Fruit fly (Drosophila melanogaster) whole organism, embryonic: ENCODE measurements around the gene Hsp83.

ENCODE experiments used
- BtbVII ChIP-seq: fragments of 200-800 bp; sonication (Bioruptor generic); optimal IDR thresholded peaks from 3 replicates; lab custom pipeline; 2017; ENCODE audit warnings: missing biosample characterization, mild to moderate bottlenecking, missing genetic modification characterization
- CG10321 ChIP-seq: fragments of 200-800 bp; sonication (Bioruptor generic); IDR thresholded peaks from 2 replicates; pipeline ENCODE4 v1.3.6; 2022; ENCODE audit warnings: missing biosample characterization, missing genetic modification characterization
- CG10543 ChIP-seq: fragments of 200-800 bp; sonication (Bioruptor generic); optimal IDR thresholded peaks from 3 replicates; lab custom pipeline; 2017; ENCODE audit warnings: missing biosample characterization, mild to moderate bottlenecking, missing genetic modification characterization, moderate library complexity
- CG11456 ChIP-seq: fragments of 200-800 bp; sonication (Bioruptor generic); IDR thresholded peaks from 3 replicates; pipeline ENCODE4 v1.3.6; 2022; ENCODE audit warnings: missing biosample characterization, missing genetic modification characterization
- CG12942 ChIP-seq: fragments of 200-800 bp; sonication (Bioruptor generic); optimal IDR thresholded peaks from 3 replicates; lab custom pipeline; 2016; ENCODE audit warnings: missing biosample characterization, missing genetic modification characterization
- CG13123 ChIP-seq: fragments of 200-800 bp; sonication (Bioruptor generic); optimal IDR thresholded peaks from 2 replicates; lab custom pipeline; 2016; ENCODE audit warnings: missing biosample characterization, missing genetic modification characterization
- CG14441 ChIP-seq: fragments of 200-800 bp; sonication (Bioruptor generic); IDR thresholded peaks from 2 replicates; pipeline ENCODE4 v1.3.6; 2022; ENCODE audit warnings: missing biosample characterization, missing genetic modification characterization
- CG15011 ChIP-seq: fragments of 200-800 bp; sonication (Bioruptor generic); optimal IDR thresholded peaks from 3 replicates; lab custom pipeline; 2018; ENCODE audit warnings: missing biosample characterization, mild to moderate bottlenecking, missing genetic modification characterization
- CG15601 ChIP-seq: fragments of 200-800 bp; sonication (Bioruptor generic); optimal IDR thresholded peaks from 3 replicates; lab custom pipeline; 2019; ENCODE audit warnings: missing biosample characterization, mild to moderate bottlenecking, missing genetic modification characterization, moderate library complexity
- CG16815 ChIP-seq: fragments of 200-800 bp; sonication (Bioruptor generic); optimal IDR thresholded peaks from 3 replicates; lab custom pipeline; 2017; ENCODE audit warnings: missing biosample characterization, mild to moderate bottlenecking, missing genetic modification characterization
- CG17359 ChIP-seq: fragments of 200-800 bp; sonication (Bioruptor generic); optimal IDR thresholded peaks from 3 replicates; lab custom pipeline; 2018; ENCODE audit warnings: missing biosample characterization, mild to moderate bottlenecking, missing genetic modification characterization, moderate library complexity
- CG18764 ChIP-seq: fragments of 200-800 bp; sonication (Bioruptor generic); optimal IDR thresholded peaks from 3 replicates; lab custom pipeline; 2016; ENCODE audit warnings: missing biosample characterization, missing genetic modification characterization
- CG2199 ChIP-seq: fragments of 200-800 bp; sonication (Bioruptor generic); IDR thresholded peaks from 3 replicates; pipeline ENCODE4 v1.3.6; 2022; ENCODE audit warnings: missing biosample characterization, missing genetic modification characterization
- CG2678 ChIP-seq: fragments of 200-800 bp; sonication (Bioruptor generic); optimal IDR thresholded peaks from 3 replicates; lab custom pipeline; 2019; ENCODE audit warnings: missing biosample characterization, mild to moderate bottlenecking, missing genetic modification characterization, moderate library complexity
- CG3163 ChIP-seq: fragments of 200-800 bp; sonication (Bioruptor generic); optimal IDR thresholded peaks from 3 replicates; lab custom pipeline; 2016; ENCODE audit warnings: missing biosample characterization, missing genetic modification characterization
- CG34422 ChIP-seq: fragments of 200-800 bp; sonication (Bioruptor generic); IDR thresholded peaks from 3 replicates; pipeline ENCODE4 v1.3.6; 2022; ENCODE audit warnings: missing biosample characterization, missing genetic modification characterization
- CG4404 ChIP-seq: fragments of 200-800 bp; sonication (Bioruptor generic); IDR thresholded peaks from 2 replicates; pipeline ENCODE4 v1.3.6; 2022; ENCODE audit warnings: missing biosample characterization, missing genetic modification characterization
- CG4820 ChIP-seq: fragments of 200-800 bp; sonication (Bioruptor generic); optimal IDR thresholded peaks from 3 replicates; lab custom pipeline; 2016; ENCODE audit warnings: missing biosample characterization, missing genetic modification characterization
- CG7357 ChIP-seq: fragments of 200-800 bp; sonication (Bioruptor generic); IDR thresholded peaks from 3 replicates; pipeline ENCODE4 v1.3.6; 2022; ENCODE audit warnings: missing biosample characterization, missing genetic modification characterization
- CG7556 ChIP-seq: fragments of 200-800 bp; sonication (Bioruptor generic); optimal IDR thresholded peaks from 2 replicates; lab custom pipeline; 2017; ENCODE audit warnings: missing biosample characterization, mild to moderate bottlenecking, missing genetic modification characterization
- CG9215 ChIP-seq: fragments of 200-800 bp; sonication (Bioruptor generic); IDR thresholded peaks from 2 replicates; pipeline ENCODE4 v1.3.6; 2022; ENCODE audit warnings: missing biosample characterization, missing genetic modification characterization
- Deaf1 ChIP-seq: fragments of 200-800 bp; optimal IDR thresholded peaks from 3 replicates; lab custom pipeline; 2019; ENCODE audit warnings: missing biosample characterization, mild to moderate bottlenecking, missing genetic modification characterization, moderate library complexity
- E2f1 ChIP-seq: fragments of 200-800 bp; sonication (Bioruptor generic); IDR thresholded peaks from 2 replicates; pipeline ENCODE4 v1.3.6; 2022; ENCODE audit warnings: missing biosample characterization, missing genetic modification characterization
- Ets65A ChIP-seq: fragments of 200-800 bp; sonication (Bioruptor generic); peaks from one replicate; lab custom pipeline; 2016; ENCODE audit warnings: missing biosample characterization, missing genetic modification characterization
- Gug ChIP-seq: fragments of 200-800 bp; sonication (Bioruptor generic); IDR thresholded peaks from 4 replicates; pipeline ENCODE4 v1.3.6; 2022; ENCODE audit warnings: missing biosample characterization, missing genetic modification characterization
- HLH54F ChIP-seq: fragments of 200-800 bp; sonication (Bioruptor generic); optimal IDR thresholded peaks from 3 replicates; lab custom pipeline; 2016; ENCODE audit warnings: missing biosample characterization, missing genetic modification characterization
- Lpt ChIP-seq: fragments of >200 bp; optimal IDR thresholded peaks from 2 replicates; lab custom pipeline; 2018; ENCODE audit warnings: missing biosample characterization, missing genetic modification characterization
- NK7.1 ChIP-seq: fragments of 200-800 bp; sonication (Bioruptor generic); optimal IDR thresholded peaks from 3 replicates; lab custom pipeline; 2016; ENCODE audit warnings: missing biosample characterization, missing genetic modification characterization
- Nf-YA ChIP-seq: fragments of 200-800 bp; sonication (Bioruptor generic); IDR thresholded peaks from 2 replicates; pipeline ENCODE4 v1.3.6; 2022; ENCODE audit warnings: missing biosample characterization, missing genetic modification characterization
- Oaz ChIP-seq: fragments of 200-800 bp; sonication (Bioruptor generic); IDR thresholded peaks from 2 replicates; pipeline ENCODE4 v1.3.6; 2022; ENCODE audit warnings: missing biosample characterization, missing genetic modification characterization
- Six4 ChIP-seq: fragments of 200-800 bp; sonication (Bioruptor generic); optimal IDR thresholded peaks from 2 replicates; lab custom pipeline; 2016; ENCODE audit warnings: missing biosample characterization, missing genetic modification characterization
- dimm ChIP-seq: fragments of 200-800 bp; sonication (Bioruptor generic); IDR thresholded peaks from 2 replicates; pipeline ENCODE4 v1.3.6; 2022; ENCODE audit warnings: missing biosample characterization, missing genetic modification characterization
- dmrt99B ChIP-seq: fragments of 200-800 bp; sonication (Bioruptor generic); optimal IDR thresholded peaks from 2 replicates; lab custom pipeline; 2018; ENCODE audit warnings: missing biosample characterization, mild to moderate bottlenecking, missing genetic modification characterization, moderate library complexity
- ems ChIP-seq: fragments of 200-800 bp; sonication (Bioruptor generic); optimal IDR thresholded peaks from 3 replicates; lab custom pipeline; 2016; ENCODE audit warnings: missing biosample characterization, missing genetic modification characterization
- fd64A ChIP-seq: fragments of 200-800 bp; sonication (Bioruptor generic); optimal IDR thresholded peaks from 3 replicates; lab custom pipeline; 2018; ENCODE audit warnings: missing biosample characterization, mild to moderate bottlenecking, missing genetic modification characterization
- hth ChIP-seq: fragments of >200 bp; optimal IDR thresholded peaks from 2 replicates; lab custom pipeline; 2017; ENCODE audit warnings: inconsistent platforms
- kay ChIP-seq: fragments of 200-800 bp; sonication (Bioruptor generic); optimal IDR thresholded peaks from 2 replicates; lab custom pipeline; 2016; ENCODE audit warnings: missing biosample characterization, missing genetic modification characterization
- lilli ChIP-seq: fragments of 200-800 bp; sonication (Bioruptor generic); optimal IDR thresholded peaks from 3 replicates; lab custom pipeline; 2016; ENCODE audit warnings: missing biosample characterization, missing genetic modification characterization
- lola ChIP-seq, 3 experiments: fragments of >200 bp in 2 of 3; fragments of 200-800 bp in 1 of 3; sonication (Bioruptor generic) in 1 of 3; optimal IDR thresholded peaks; 2 replicates each; lab custom pipeline; 2017 to 2019; ENCODE audit warnings: missing biosample characterization in 3 of 3, missing genetic modification characterization in 3 of 3, mild to moderate bottlenecking in 1 of 3, moderate library complexity in 1 of 3
- pita ChIP-seq: fragments of 200-800 bp; sonication (Bioruptor generic); optimal IDR thresholded peaks from 2 replicates; lab custom pipeline; 2017; ENCODE audit warnings: missing biosample characterization, mild to moderate bottlenecking, missing genetic modification characterization
- sqz ChIP-seq: fragments of 200-800 bp; sonication (Bioruptor generic); optimal IDR thresholded peaks from 3 replicates; lab custom pipeline; 2018; ENCODE audit warnings: missing biosample characterization, mild to moderate bottlenecking, missing genetic modification characterization
- sug ChIP-seq: fragments of 200-800 bp; optimal IDR thresholded peaks from 2 replicates; lab custom pipeline; 2019; ENCODE audit warnings: missing biosample characterization, mild to moderate bottlenecking, missing genetic modification characterization, moderate library complexity
- trh ChIP-seq: fragments of 200-800 bp; sonication (Bioruptor generic); optimal IDR thresholded peaks from 2 replicates; lab custom pipeline; 2016; ENCODE audit warnings: missing biosample characterization, missing genetic modification characterization

Gene Hsp83

DNA sequence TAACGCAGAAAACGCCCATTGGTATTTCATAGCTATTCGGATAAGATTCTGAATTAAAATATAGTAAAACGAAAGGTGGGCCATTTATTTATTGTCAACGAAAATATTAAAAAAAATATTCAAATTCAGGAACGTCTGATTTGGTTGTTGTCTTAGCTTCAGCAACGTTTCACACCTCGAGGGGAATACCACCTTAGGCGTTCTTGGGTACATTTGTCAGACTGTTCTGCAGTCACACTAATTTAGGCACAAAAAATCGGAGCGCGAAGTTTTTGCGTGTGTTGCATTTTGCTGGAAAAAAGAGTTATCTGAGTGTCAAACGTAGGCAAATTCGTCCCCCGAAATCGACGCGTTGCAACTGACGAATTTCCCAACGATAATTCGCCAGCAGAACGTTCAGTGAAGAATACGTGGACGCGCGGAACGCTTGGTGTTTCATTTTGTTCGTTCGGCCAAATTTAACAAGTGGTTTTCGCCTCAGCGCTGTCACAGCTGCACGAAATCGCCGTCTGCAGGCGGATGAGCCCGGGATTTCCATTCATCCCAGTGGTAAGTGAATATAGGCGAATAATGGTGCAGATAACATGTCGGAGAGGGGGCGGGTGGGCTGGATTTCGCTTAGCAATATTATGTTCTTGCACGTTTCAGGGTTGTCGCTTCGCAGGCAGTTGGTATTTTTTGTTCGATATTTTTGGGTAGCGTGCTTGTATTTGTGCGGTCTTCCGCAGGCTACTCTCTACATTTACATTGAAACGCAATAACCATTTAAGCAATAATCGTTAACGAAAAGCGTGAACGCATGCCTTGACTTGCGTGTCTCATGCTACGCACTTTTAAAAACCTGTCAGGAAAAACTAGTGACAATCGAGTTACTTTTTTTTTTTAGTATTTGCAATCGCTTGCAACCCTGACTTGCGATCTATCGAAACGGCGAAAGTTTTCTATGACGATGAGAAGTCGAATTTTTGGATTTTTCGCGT, 32.3 kb downstream of the Hsp83 start, which contains the start of gene Larp4B (continued):
- TF ChIP-seq BtbVII (GFP tag; lab: Kevin White, UChicago): peak; percentile 15
- no peak for TF ChIP-seq dimm (GFP tag; lab: Robert Waterston, UW)
- TF ChIP-seq CG16815: no peak
- TF ChIP-seq CG12942 (GFP tag; lab: Kevin White, UChicago): no peak
- TF ChIP-seq CG7556 (GFP tag; lab: Kevin White, UChicago): no peak
- no peak for TF ChIP-seq trh (GFP tag; lab: Kevin White, UChicago)
- TF ChIP-seq lola (GFP tag; optimal IDR thresholded peaks at IDR 0.05; lab: Kevin White, UChicago): no peak
- TF ChIP-seq CG17359: no peak
- TF ChIP-seq HLH54F (GFP tag; lab: Kevin White, UChicago): no peak
- peak; percentile 77 for TF ChIP-seq sqz (GFP tag; lab: Kevin White, UChicago)
- peak; percentile 53 for TF ChIP-seq lilli (GFP tag; lab: Kevin White, UChicago)
- TF ChIP-seq NK7.1 (GFP tag; lab: Kevin White, UChicago): no peak
- no peak for TF ChIP-seq kay (GFP tag; lab: Kevin White, UChicago)
- TF ChIP-seq Six4 (GFP tag; lab: Kevin White, UChicago): no peak
- no peak for TF ChIP-seq CG2678 (tag; lab: Kevin White, UChicago)
- TF ChIP-seq Lpt (GFP tag; lab: Kevin White, UChicago): no peak
- no peak for TF ChIP-seq CG14441 (GFP tag; lab: Robert Waterston, UW)
- TF ChIP-seq fd64A: no peak
- TF ChIP-seq CG10321 (GFP tag; lab: Robert Waterston, UW): no peak
- no peak for TF ChIP-seq sug (tag; lab: Kevin White, UChicago)
- TF ChIP-seq CG4404 (GFP tag; lab: Robert Waterston, UW): no peak
- TF ChIP-seq hth: no peak
- no peak for TF ChIP-seq CG15011 (GFP tag; lab: Kevin White, UChicago)
- peak; percentile 56; the same call in 2 of the 3 replicates for TF ChIP-seq CG34422 (GFP tag; lab: Robert Waterston, UW)
- TF ChIP-seq ems: no peak
- no peak for TF ChIP-seq CG9215
- TF ChIP-seq Deaf1 (tag; lab: Kevin White, UChicago): no peak
- no peak for TF ChIP-seq CG10543
- no peak for TF ChIP-seq dmrt99B (tag; lab: Kevin White, UChicago)
- TF ChIP-seq Ets65A (GFP tag; lab: Kevin White, UChicago): peak; percentile 89
- TF ChIP-seq pita: peak; percentile 86
- TF ChIP-seq E2f1 (GFP tag; lab: Robert Waterston, UW): no peak
- no peak for TF ChIP-seq Gug (GFP tag; lab: Robert Waterston, UW)
- no peak for TF ChIP-seq CG13123 (GFP tag; lab: Kevin White, UChicago)
- no peak for TF ChIP-seq CG4820 (GFP tag; lab: Kevin White, UChicago)
- TF ChIP-seq CG11456 (GFP tag; lab: Robert Waterston, UW): no peak
- peak; percentile 6 for TF ChIP-seq CG15601 (tag; lab: Kevin White, UChicago)
- TF ChIP-seq CG3163 (GFP tag; lab: Kevin White, UChicago): peak; percentile 1
- no peak for TF ChIP-seq CG18764
- TF ChIP-seq Nf-YA (GFP tag; lab: Robert Waterston, UW): no peak
- TF ChIP-seq CG7357 (GFP tag; lab: Robert Waterston, UW): 0 out of 3 replicates have a peak, but pooled peaks have one; percentile 21
- TF ChIP-seq Oaz (GFP tag; lab: Robert Waterston, UW): no peak
- 0 out of 3 replicates have a peak, but pooled peaks have one; percentile 17 for TF ChIP-seq CG2199 (GFP tag; lab: Robert Waterston, UW)
